Fruit fly (Drosophila melanogaster) whole organism, adult: ENCODE data around the gene CG3038.

ENCODE experiments used
- CG11617 ChIP-seq: fragments of 200-800 bp; sonication (Bioruptor generic); optimal IDR thresholded peaks from 2 replicates; lab custom pipeline; 2017; ENCODE audit warnings: mild to moderate bottlenecking, missing biosample characterization, missing genetic modification reagents, missing genetic modification characterization
- CG12768 ChIP-seq: fragments of 200-800 bp; sonication (Bioruptor generic); optimal IDR thresholded peaks from 2 replicates; lab custom pipeline; 2017; ENCODE audit warnings: missing biosample characterization, missing genetic modification characterization, mild to moderate bottlenecking, moderate library complexity, missing genetic modification reagents
- Clk ChIP-seq: fragments of 200-800 bp; sonication (Bioruptor generic); optimal IDR thresholded peaks from 2 replicates; lab custom pipeline; 2017; ENCODE audit warnings: missing biosample characterization, missing genetic modification characterization
- cic ChIP-seq: fragments of 200-800 bp; sonication (Bioruptor generic); optimal IDR thresholded peaks from 2 replicates; lab custom pipeline; 2017; ENCODE audit warnings: missing biosample characterization, mild to moderate bottlenecking, missing genetic modification characterization, moderate library complexity

DNA sequence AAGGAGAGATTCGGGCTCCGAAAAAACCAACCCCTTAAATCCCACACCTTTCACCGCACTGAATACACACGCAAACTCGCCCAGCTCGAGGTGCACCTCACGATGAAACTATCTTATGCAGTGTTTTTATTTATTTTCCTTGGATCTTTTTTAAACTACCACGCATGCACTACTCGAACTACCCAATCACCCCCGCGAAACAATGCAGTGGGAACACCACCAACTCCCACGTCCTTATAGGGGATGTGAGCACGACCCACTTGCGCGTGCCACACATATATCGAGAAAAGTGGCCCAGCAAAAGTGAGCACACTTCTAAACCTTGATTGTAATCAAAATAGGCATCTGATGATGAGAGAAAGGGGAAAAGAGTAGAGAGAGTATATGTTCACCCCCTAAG, 30.9 kb upstream of the CG3038 start:
- TF ChIP-seq CG12768 (GFP tag; lab: Kevin White, UChicago) (no peak), Clk (GFP tag; lab: Kevin White, UChicago) (no peak), cic (GFP tag; lab: Kevin White, UChicago) (no peak), CG11617 (GFP tag; lab: Kevin White, UChicago) (no peak)
